Fruit fly (Drosophila melanogaster): ENCODE results near the gene Cyp9f3.

dm6 chr3R:12371671-12372070, 27.1 kb downstream of the Cyp9f3 start, which contains the start of gene GstD2:
- TF ChIP-seq psq (optimal IDR thresholded peaks at IDR 0.05) (no peak), Dll (optimal IDR thresholded peaks at IDR 0.05) (no peak), CG8478 (optimal IDR thresholded peaks at IDR 0.05) (no peak), EcR (GFP tag; optimal IDR thresholded peaks at IDR 0.05) (no peak)

Data from whole organism.